Worm (Caenorhabditis elegans) whole organism, early embryonic: ENCODE data around the gene dph-7.

Experiments
- ama-1 ChIP-seq: fragments of 150-350 bp; optimal IDR thresholded peaks from 2 replicates; lab custom pipeline; 2014
- hmbx-1 ChIP-seq: sonication (generic microtip); optimal IDR thresholded peaks from 2 replicates; lab custom pipeline; 2016; ENCODE audit warnings: mild to moderate bottlenecking, missing genetic modification characterization, missing compliant biosample characterization
- tbx-11 ChIP-seq: fragments of 200-800 bp; sonication (Bioruptor generic); IDR thresholded peaks from 2 replicates; pipeline ENCODE4 v1.3.6; 2022; ENCODE audit warnings: missing genetic modification characterization, missing compliant biosample characterization

DNA sequence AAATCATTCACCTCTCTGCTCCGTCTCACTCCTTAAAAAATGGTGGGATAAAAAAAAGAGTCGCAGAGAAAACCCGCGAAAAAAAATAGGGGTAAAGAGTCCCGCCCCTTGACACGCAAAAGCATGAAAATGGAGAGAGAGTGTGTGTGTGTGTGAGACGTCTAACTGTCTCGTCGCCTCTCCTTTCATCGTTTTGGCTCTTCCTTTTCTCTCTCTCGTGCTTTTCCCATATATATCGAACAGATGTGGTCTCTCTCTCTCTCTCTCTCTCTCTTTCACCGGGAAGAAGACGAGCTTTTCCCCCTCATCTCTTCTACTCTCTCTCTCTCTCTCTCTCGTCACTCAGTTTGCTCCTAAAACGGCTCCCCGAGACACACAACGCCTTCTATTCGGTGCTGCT, 39.1 kb upstream of the dph-7 start:
- TF ChIP-seq ama-1 (lab: Kevin White, UChicago) = no peak
- no peak for TF ChIP-seq hmbx-1 (tag; lab: Kevin White, UChicago)
- TF ChIP-seq tbx-11 = no peak
